Fruit fly (Drosophila melanogaster): ENCODE measurements around the gene CG34117.
A peak's percentile ranks its signal among the peaks of the same experiment; 100 is the strongest.

The CG34117 gene

DNA sequence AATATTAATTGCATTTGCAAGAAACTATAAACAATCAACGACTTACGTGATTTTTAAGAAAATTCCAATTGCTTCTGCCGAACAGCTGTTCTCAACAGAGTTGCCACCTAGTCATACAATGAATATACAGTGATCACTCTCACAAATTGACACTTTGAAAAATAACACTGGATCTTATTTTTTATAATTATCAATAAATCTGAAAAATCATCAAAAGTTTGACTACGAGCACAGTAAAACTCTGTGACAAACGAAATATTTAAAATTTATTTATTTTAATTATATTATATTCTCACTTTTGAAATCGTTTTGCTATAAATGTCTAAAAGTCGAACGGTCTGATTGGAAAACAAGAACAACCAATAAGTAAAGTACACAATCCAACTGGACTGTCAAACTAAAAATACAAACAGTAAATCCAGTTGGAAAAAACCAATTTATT is at the start of gene CG34117:
Gene CG34117 (minus strand): TSS at position 103 of the 442 bp plus-strand sequence.
- TF ChIP-seq CG4318 (GFP tag; optimal IDR thresholded peaks at IDR 0.05) = no peak
- peak; percentile 60 for TF ChIP-seq Ets21C (GFP tag; optimal IDR thresholded peaks at IDR 0.05)
- peak; percentile 79 for TF ChIP-seq Hr39 (GFP tag; optimal IDR thresholded peaks at IDR 0.05)
- peak; percentile 44 for TF ChIP-seq CG11902 (GFP tag; optimal IDR thresholded peaks at IDR 0.05)
- no peak for TF ChIP-seq CG6276 (GFP tag; optimal IDR thresholded peaks at IDR 0.05)
- peak; percentile 71 for TF ChIP-seq CG15336 (GFP tag; IDR thresholded peaks at IDR 0.05)
- peak; percentile 67 for TF ChIP-seq cyc (GFP tag; optimal IDR thresholded peaks at IDR 0.05)
- TF ChIP-seq CG3032 (tag; optimal IDR thresholded peaks at IDR 0.05) = peak; percentile 67
- TF ChIP-seq CG8119 (GFP tag; IDR thresholded peaks at IDR 0.05) = peak; percentile 65; the same call in 2 of the 3 replicates
- TF ChIP-seq Sox14 (GFP tag; optimal IDR thresholded peaks at IDR 0.05) = peak; percentile 58
- TF ChIP-seq CG9139 (GFP tag; optimal IDR thresholded peaks at IDR 0.05) = no peak
- peak; percentile 86 for TF ChIP-seq CG6163 (GFP tag; IDR thresholded peaks at IDR 0.05)
- peak; percentile 72 for TF ChIP-seq CG34406 (GFP tag; optimal IDR thresholded peaks at IDR 0.05)
- TF ChIP-seq Sox102F (GFP tag; optimal IDR thresholded peaks at IDR 0.05) = peak; percentile 65
- peak; percentile 74 for TF ChIP-seq net (GFP tag; optimal IDR thresholded peaks at IDR 0.05)
- peak; percentile 45 for TF ChIP-seq Lpt (GFP tag; optimal IDR thresholded peaks at IDR 0.05)
- peak; percentile 61 for TF ChIP-seq CG32006 (GFP tag; optimal IDR thresholded peaks at IDR 0.05)
- TF ChIP-seq acj6 (GFP tag; optimal IDR thresholded peaks at IDR 0.05) = peak; percentile 76
- TF ChIP-seq CG11294 (GFP tag; IDR thresholded peaks at IDR 0.05) = peak; percentile 26; the same call in 1 of the 2 replicates
- peak; percentile 82 for TF ChIP-seq eg (GFP tag; IDR thresholded peaks at IDR 0.05)
- TF ChIP-seq Met (GFP tag; optimal IDR thresholded peaks at IDR 0.05) = peak; percentile 79
- TF ChIP-seq Eip78C (GFP tag) = peak; percentile 83
- TF ChIP-seq Ets96B (tag; optimal IDR thresholded peaks at IDR 0.05) = peak; percentile 71
- peak; percentile 10 to 55 for TF ChIP-seq salr (GFP tag; optimal IDR thresholded peaks at IDR 0.05)
- peak; percentile 1 to 28 for TF ChIP-seq ss (GFP tag; optimal IDR thresholded peaks at IDR 0.05)
- peak; percentile 74 for TF ChIP-seq CG10669 (GFP tag; optimal IDR thresholded peaks at IDR 0.05)
- peak; percentile 90 for TF ChIP-seq svp (GFP tag)
- peak; percentile 76 for TF ChIP-seq CG8632 (GFP tag; optimal IDR thresholded peaks at IDR 0.05)
- peak; percentile 66 for TF ChIP-seq CG7368 (GFP tag; optimal IDR thresholded peaks at IDR 0.05)
- TF ChIP-seq Blimp-1 (GFP tag; optimal IDR thresholded peaks at IDR 0.05) = peak; percentile 40
- TF ChIP-seq OdsH (GFP tag; optimal IDR thresholded peaks at IDR 0.05) = peak; percentile 79
- peak; percentile 41 for TF ChIP-seq CG11762 (GFP tag; optimal IDR thresholded peaks at IDR 0.05; ENCODE audit: insufficient read depth)
- peak; percentile 72 for TF ChIP-seq achi (GFP tag; optimal IDR thresholded peaks at IDR 0.05)
- peak; percentile 17 for TF ChIP-seq CG6854 (GFP tag; optimal IDR thresholded peaks at IDR 0.05)
- peak; percentile 74 for TF ChIP-seq CG6792 (GFP tag; optimal IDR thresholded peaks at IDR 0.05)
- peak; percentile 18 for TF ChIP-seq CG16779 (tag; optimal IDR thresholded peaks at IDR 0.05)
- TF ChIP-seq esn (GFP tag; optimal IDR thresholded peaks at IDR 0.05) = peak; percentile 86
- no peak for TF ChIP-seq dac (GFP tag; optimal IDR thresholded peaks at IDR 0.05)
- no peak for TF ChIP-seq Hr38 (GFP tag; optimal IDR thresholded peaks at IDR 0.05)
- TF ChIP-seq CG1621 (tag; optimal IDR thresholded peaks at IDR 0.05) = peak; percentile 8
- TF ChIP-seq Sox15 (GFP tag; optimal IDR thresholded peaks at IDR 0.05) = peak; percentile 42
- peak; percentile 74 for TF ChIP-seq lz (GFP tag; optimal IDR thresholded peaks at IDR 0.05)
- peak; percentile 33 for TF ChIP-seq CG6808 (GFP tag; optimal IDR thresholded peaks at IDR 0.05)
- TF ChIP-seq CG10631 (GFP tag; optimal IDR thresholded peaks at IDR 0.05) = peak; percentile 75
- peak; percentile 61 for TF ChIP-seq Gug (GFP tag; IDR thresholded peaks at IDR 0.05)
- TF ChIP-seq fkh (GFP tag; optimal IDR thresholded peaks at IDR 0.05) = peak; percentile 40
- peak; percentile 23 for TF ChIP-seq spab (GFP tag; optimal IDR thresholded peaks at IDR 0.05)
- TF ChIP-seq CG31627 (GFP tag; optimal IDR thresholded peaks at IDR 0.05) = peak; percentile 80
- TF ChIP-seq vri (GFP tag; optimal IDR thresholded peaks at IDR 0.05) = peak; percentile 43
- TF ChIP-seq CG8319 (GFP tag; optimal IDR thresholded peaks at IDR 0.05) = peak; percentile 44
- TF ChIP-seq Eip93F (GFP tag; optimal IDR thresholded peaks at IDR 0.05) = peak; percentile 40
- peak; percentile 76 for TF ChIP-seq Hr4 (GFP tag; optimal IDR thresholded peaks at IDR 0.05)
